Fruit fly (Drosophila melanogaster): ENCODE results near the gene CG32176.

The CG32176 gene

dm6 chr3L:17404646-17405045 lies 29.0 kb upstream of the CG32176 start (continued):
- no peak for TF ChIP-seq CG3032 (tag; optimal IDR thresholded peaks at IDR 0.05)
- no peak for TF ChIP-seq CG34406 (GFP tag; optimal IDR thresholded peaks at IDR 0.05)
- peak; percentile 57 for TF ChIP-seq Hr4 (GFP tag; optimal IDR thresholded peaks at IDR 0.05)
- peak; percentile 74 for TF ChIP-seq CG32006 (GFP tag; optimal IDR thresholded peaks at IDR 0.05)
- TF ChIP-seq fd85E (GFP tag; optimal IDR thresholded peaks at IDR 0.05): no peak
- TF ChIP-seq CG8319 (GFP tag; optimal IDR thresholded peaks at IDR 0.05): no peak
- peak; percentile 66 for TF ChIP-seq CG15336 (GFP tag; IDR thresholded peaks at IDR 0.05)
- TF ChIP-seq fkh (GFP tag; optimal IDR thresholded peaks at IDR 0.05): no peak
- no peak for TF ChIP-seq topi (GFP tag; optimal IDR thresholded peaks at IDR 0.05)
- TF ChIP-seq Met (GFP tag; optimal IDR thresholded peaks at IDR 0.05): no peak
- peak; percentile 50; the same call in 1 of the 3 replicates for TF ChIP-seq CG6163 (GFP tag; IDR thresholded peaks at IDR 0.05)
- TF ChIP-seq fd59A (GFP tag; optimal IDR thresholded peaks at IDR 0.05): no peak
- TF ChIP-seq CG9139 (GFP tag; optimal IDR thresholded peaks at IDR 0.05): no peak
- no peak for TF ChIP-seq CG16779 (tag; optimal IDR thresholded peaks at IDR 0.05)
- no peak for TF ChIP-seq CG8632 (GFP tag; optimal IDR thresholded peaks at IDR 0.05)
- no peak for TF ChIP-seq acj6 (GFP tag; optimal IDR thresholded peaks at IDR 0.05)
- TF ChIP-seq net (GFP tag; optimal IDR thresholded peaks at IDR 0.05): no peak
- no peak for TF ChIP-seq CG8119 (GFP tag; IDR thresholded peaks at IDR 0.05)
- TF ChIP-seq vri (GFP tag; optimal IDR thresholded peaks at IDR 0.05): no peak
- TF ChIP-seq CG3919 (GFP tag; optimal IDR thresholded peaks at IDR 0.05): peak; percentile 20
- TF ChIP-seq Sox14 (GFP tag; optimal IDR thresholded peaks at IDR 0.05): peak; percentile 9
- no peak for TF ChIP-seq Lpt (GFP tag; optimal IDR thresholded peaks at IDR 0.05)
- TF ChIP-seq Hr38 (GFP tag; optimal IDR thresholded peaks at IDR 0.05): no peak
- peak; percentile 2 for TF ChIP-seq CG6792 (GFP tag; optimal IDR thresholded peaks at IDR 0.05)
- TF ChIP-seq Smox (GFP tag; optimal IDR thresholded peaks at IDR 0.05): no peak
- TF ChIP-seq pdm3 (GFP tag; optimal IDR thresholded peaks at IDR 0.05): no peak
- no peak for TF ChIP-seq eg (GFP tag; IDR thresholded peaks at IDR 0.05)
- TF ChIP-seq Ets21C (GFP tag; optimal IDR thresholded peaks at IDR 0.05): no peak

dm6 chr3L:17407073-17407472 lies 26.6 kb upstream of the CG32176 start:
- no peak for TF ChIP-seq CG10669 (GFP tag; optimal IDR thresholded peaks at IDR 0.05)
- no peak for TF ChIP-seq Ets21C (GFP tag; optimal IDR thresholded peaks at IDR 0.05)
- TF ChIP-seq achi (GFP tag; optimal IDR thresholded peaks at IDR 0.05): no peak
- TF ChIP-seq Smox (GFP tag; optimal IDR thresholded peaks at IDR 0.05): no peak
- no peak for TF ChIP-seq svp (GFP tag)
- no peak for TF ChIP-seq CG16779 (tag; optimal IDR thresholded peaks at IDR 0.05)
- TF ChIP-seq dsx (GFP tag; optimal IDR thresholded peaks at IDR 0.05; ENCODE audit: poor library complexity, severe bottlenecking): no peak
- no peak for TF ChIP-seq fkh (GFP tag; optimal IDR thresholded peaks at IDR 0.05)
- TF ChIP-seq spab (GFP tag; optimal IDR thresholded peaks at IDR 0.05): no peak
- no peak for TF ChIP-seq CG6808 (GFP tag; optimal IDR thresholded peaks at IDR 0.05)
- TF ChIP-seq CG1621 (tag; optimal IDR thresholded peaks at IDR 0.05): no peak
- TF ChIP-seq Blimp-1 (GFP tag; optimal IDR thresholded peaks at IDR 0.05): no peak
- TF ChIP-seq Met (GFP tag; optimal IDR thresholded peaks at IDR 0.05): no peak
- no peak for TF ChIP-seq Hr39 (GFP tag; optimal IDR thresholded peaks at IDR 0.05)
- no peak for TF ChIP-seq CG8119 (GFP tag; IDR thresholded peaks at IDR 0.05)
- TF ChIP-seq CG8319 (GFP tag; optimal IDR thresholded peaks at IDR 0.05): no peak
- TF ChIP-seq Ets96B (tag; optimal IDR thresholded peaks at IDR 0.05): no peak
- no peak for TF ChIP-seq lz (GFP tag; optimal IDR thresholded peaks at IDR 0.05)
- TF ChIP-seq Sox15 (GFP tag; optimal IDR thresholded peaks at IDR 0.05): no peak
- no peak for TF ChIP-seq Sox102F (GFP tag; optimal IDR thresholded peaks at IDR 0.05)
